Worm (Caenorhabditis elegans): ENCODE measurements around the gene otpl-5.

otpl-5 gene

DNA sequence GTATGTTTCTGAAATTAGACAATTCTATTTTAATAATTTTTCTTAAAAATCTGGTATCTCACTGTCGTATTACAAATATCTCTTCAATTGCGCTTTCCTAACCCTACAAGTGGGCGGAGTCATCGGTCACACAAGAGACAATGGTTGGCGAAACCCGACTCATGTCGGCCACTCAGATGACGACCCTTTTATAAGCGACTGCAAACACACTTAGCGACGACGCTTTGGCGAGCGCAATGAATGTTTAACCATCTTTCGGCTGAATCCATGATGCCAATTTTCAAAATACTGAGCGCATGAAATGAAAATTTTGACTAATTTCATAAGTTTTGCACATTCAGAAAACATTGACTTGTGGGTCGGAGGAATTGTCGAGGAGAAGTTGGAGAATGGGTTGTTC, 29.0 kb upstream of the otpl-5 start (continued):
- TF ChIP-seq lin-15B (tag; optimal IDR thresholded peaks at IDR 0.05) = no peak
- TF ChIP-seq lin-14 (GFP tag; optimal IDR thresholded peaks at IDR 0.05) = peak; percentile 85
- peak; percentile 89 to 98 (median 96) for TF ChIP-seq ceh-82 (tag; optimal IDR thresholded peaks at IDR 0.05)
- TF ChIP-seq sup-37 (GFP tag; optimal IDR thresholded peaks at IDR 0.05) = peak; percentile 89
- TF ChIP-seq xbp-1 (tag; optimal IDR thresholded peaks at IDR 0.05) = peak; percentile 91
- peak; percentile 55 for TF ChIP-seq tlp-1 (tag; optimal IDR thresholded peaks at IDR 0.05)
- peak; percentile 87 for TF ChIP-seq lir-3 (tag; optimal IDR thresholded peaks at IDR 0.05; ENCODE audit: poor library complexity)
- TF ChIP-seq ceh-63 (GFP tag; optimal IDR thresholded peaks at IDR 0.05) = peak; percentile 2
- peak; percentile 90 for TF ChIP-seq lin-39 (tag; optimal IDR thresholded peaks at IDR 0.05)
- TF ChIP-seq unc-86 (tag; optimal IDR thresholded peaks at IDR 0.05) = peak; percentile 89
- TF ChIP-seq nhr-19 (GFP tag; conservative IDR thresholded peaks at IDR 0.05) = peak; percentile 95
- no peak for TF ChIP-seq alr-1 (tag; optimal IDR thresholded peaks at IDR 0.05; ENCODE audit: borderline replicate concordance)
- TF ChIP-seq ces-1 (GFP tag; optimal IDR thresholded peaks at IDR 0.05) = peak; percentile 55
- TF ChIP-seq elt-2 (tag; optimal IDR thresholded peaks at IDR 0.05) = peak; percentile 92
- TF ChIP-seq unc-62 (GFP tag; optimal IDR thresholded peaks at IDR 0.05) = peak; percentile 67
- peak; percentile 59 for TF ChIP-seq ceh-90 (tag; optimal IDR thresholded peaks at IDR 0.05)
- peak; percentile 39 for TF ChIP-seq nhr-12 (tag; optimal IDR thresholded peaks at IDR 0.05)
- peak; percentile 100 for TF ChIP-seq snpc-4 (tag; optimal IDR thresholded peaks at IDR 0.05)
- peak; percentile 86 for TF ChIP-seq mab-9 (GFP tag; IDR thresholded peaks at IDR 0.05)
- peak; percentile 39 to 74 (median 72) for TF ChIP-seq dpl-1 (GFP tag; optimal IDR thresholded peaks at IDR 0.05)
- TF ChIP-seq fkh-10 (GFP tag; optimal IDR thresholded peaks at IDR 0.05) = peak; percentile 55
- TF ChIP-seq mep-1 (tag; optimal IDR thresholded peaks at IDR 0.05) = peak; percentile 93
- TF ChIP-seq zip-4 (GFP tag; optimal IDR thresholded peaks at IDR 0.05) = peak; percentile 86
- TF ChIP-seq snu-23 (GFP tag; optimal IDR thresholded peaks at IDR 0.05) = peak; percentile 96
- TF ChIP-seq egl-13 (tag; optimal IDR thresholded peaks at IDR 0.05) = peak; percentile 89
- TF ChIP-seq lin-13 (GFP tag; optimal IDR thresholded peaks at IDR 0.05) = peak; percentile 52
- TF ChIP-seq nhr-84 (tag; optimal IDR thresholded peaks at IDR 0.05) = peak; percentile 79
- TF ChIP-seq pqm-1 (tag; optimal IDR thresholded peaks at IDR 0.05) = no peak
- TF ChIP-seq dsc-1 (tag; optimal IDR thresholded peaks at IDR 0.05) = peak; percentile 95
- TF ChIP-seq nhr-85 (tag) = peak; percentile 95
- no peak for TF ChIP-seq sptf-1 (tag; optimal IDR thresholded peaks at IDR 0.05)
- TF ChIP-seq ztf-4 (tag; optimal IDR thresholded peaks at IDR 0.05) = peak; percentile 92
- TF ChIP-seq unc-30 (tag; optimal IDR thresholded peaks at IDR 0.05) = peak; percentile 31
- peak; percentile 39 for TF ChIP-seq pag-3 (tag; optimal IDR thresholded peaks at IDR 0.05; ENCODE audit: borderline replicate concordance, insufficient read depth)
- TF ChIP-seq nhr-47 (tag; optimal IDR thresholded peaks at IDR 0.05) = peak; percentile 97
- peak; percentile 25 for TF ChIP-seq hlh-4 (tag; optimal IDR thresholded peaks at IDR 0.05)
- peak; percentile 68 to 88 for TF ChIP-seq lsy-2 (tag; optimal IDR thresholded peaks at IDR 0.05)
- TF ChIP-seq fos-1 (tag; optimal IDR thresholded peaks at IDR 0.05) = peak; percentile 89
- peak; percentile 59 for TF ChIP-seq hpl-2 (GFP tag; optimal IDR thresholded peaks at IDR 0.05)
- peak; percentile 75 for TF ChIP-seq unc-98 (GFP tag; IDR thresholded peaks at IDR 0.05)
- TF ChIP-seq irx-1 (tag; optimal IDR thresholded peaks at IDR 0.05) = peak; percentile 91
- TF ChIP-seq vab-15 (tag; optimal IDR thresholded peaks at IDR 0.05) = peak; percentile 62
- peak; percentile 64 for TF ChIP-seq nhr-77 (tag; optimal IDR thresholded peaks at IDR 0.05)
- peak; percentile 99 for TF ChIP-seq efl-3 (GFP tag; optimal IDR thresholded peaks at IDR 0.05)
- peak; percentile 98 for TF ChIP-seq unc-130 (tag; optimal IDR thresholded peaks at IDR 0.05)
- peak; percentile 85 for TF ChIP-seq pax-3 (tag; optimal IDR thresholded peaks at IDR 0.05)
- peak; percentile 70 for TF ChIP-seq isw-1 (GFP tag; IDR thresholded peaks at IDR 0.05)
- TF ChIP-seq swsn-7 (tag; optimal IDR thresholded peaks at IDR 0.05) = peak; percentile 94
- TF ChIP-seq F16B12.6 (tag; optimal IDR thresholded peaks at IDR 0.05) = peak; percentile 55
- peak; percentile 85 for TF ChIP-seq ceh-88 (GFP tag; IDR thresholded peaks at IDR 0.05)
- peak; percentile 89 for TF ChIP-seq C16A3.4 (tag; optimal IDR thresholded peaks at IDR 0.05)
- TF ChIP-seq ets-5 (GFP tag; IDR thresholded peaks at IDR 0.05) = 0 out of 2 replicates have a peak, but pooled peaks have one; percentile 20
- peak; percentile 79 for TF ChIP-seq mef-2 (tag; optimal IDR thresholded peaks at IDR 0.05)
